Worm (Caenorhabditis elegans): ENCODE results near the gene frpr-4.

frpr-4 gene

ce11 chrII:5231111-5231510 is 24.2 kb downstream of the frpr-4 start, which contains the start of gene EGAP2.1:
Gene EGAP2.1, plus strand, starts transcription at chrII:5231411.
- TF ChIP-seq snpc-4 (tag; optimal IDR thresholded peaks at IDR 0.05) (no peak), zip-8 (tag; optimal IDR thresholded peaks at IDR 0.05) (no peak), elt-3 (tag; optimal IDR thresholded peaks at IDR 0.05) (no peak), sem-2 (GFP tag; optimal IDR thresholded peaks at IDR 0.05) (no peak), M03D4.4 (tag; optimal IDR thresholded peaks at IDR 0.05) (peak; percentile 30)

ce11 chrII:5229596-5229995 is 25.7 kb downstream of the frpr-4 start, which contains the start of gene EGAP2.2:
Gene EGAP2.2, plus strand, starts transcription at chrII:5229896.
- TF ChIP-seq ceh-39 (tag; optimal IDR thresholded peaks at IDR 0.05) (no peak), ces-1 (GFP tag; optimal IDR thresholded peaks at IDR 0.05) (no peak), mls-2 (tag; optimal IDR thresholded peaks at IDR 0.05) (no peak)

ce11 chrII:5228662-5229061 is 26.7 kb downstream of the frpr-4 start:
- no peak for TF ChIP-seq elt-3 (tag; optimal IDR thresholded peaks at IDR 0.05)
- TF ChIP-seq cnd-1 (tag; optimal IDR thresholded peaks at IDR 0.05): peak; percentile 12
- TF ChIP-seq mls-2 (tag; optimal IDR thresholded peaks at IDR 0.05): peak; percentile 42
- peak; percentile 68 for TF ChIP-seq unc-62 (GFP tag; optimal IDR thresholded peaks at IDR 0.05)
- no peak for TF ChIP-seq unc-120 (tag; optimal IDR thresholded peaks at IDR 0.05; ENCODE audit: poor library complexity, severe bottlenecking)
- no peak for TF ChIP-seq flh-1 (GFP tag; optimal IDR thresholded peaks at IDR 0.05)
- peak; percentile 17 for TF ChIP-seq ces-1 (GFP tag; optimal IDR thresholded peaks at IDR 0.05)
- TF ChIP-seq M03D4.4 (tag; optimal IDR thresholded peaks at IDR 0.05): no peak
- peak; percentile 40 for TF ChIP-seq ham-2 (GFP tag; optimal IDR thresholded peaks at IDR 0.05)

- no peak for TF ChIP-seq nhr-2 (tag; optimal IDR thresholded peaks at IDR 0.05)
- TF ChIP-seq mls-2 (tag; optimal IDR thresholded peaks at IDR 0.05): peak; percentile 37
- TF ChIP-seq lin-13 (tag; optimal IDR thresholded peaks at IDR 0.05): no peak
- peak; percentile 54 for TF ChIP-seq ceh-39 (tag; optimal IDR thresholded peaks at IDR 0.05)
- TF ChIP-seq unc-120 (tag; optimal IDR thresholded peaks at IDR 0.05; ENCODE audit: poor library complexity, severe bottlenecking): peak; percentile 33
- peak; percentile 47 for TF ChIP-seq sptf-1 (tag; optimal IDR thresholded peaks at IDR 0.05)
- no peak for TF ChIP-seq lin-32 (GFP tag; optimal IDR thresholded peaks at IDR 0.05)
- TF ChIP-seq blmp-1 (tag; optimal IDR thresholded peaks at IDR 0.05): no peak
- peak; percentile 89 for TF ChIP-seq ces-1 (GFP tag; optimal IDR thresholded peaks at IDR 0.05)
- peak; percentile 52 for TF ChIP-seq pha-4 (tag; optimal IDR thresholded peaks at IDR 0.05)
- peak; percentile 37 for TF ChIP-seq unc-62 (GFP tag; optimal IDR thresholded peaks at IDR 0.05)
- TF ChIP-seq hlh-1 (tag; optimal IDR thresholded peaks at IDR 0.05): peak; percentile 26
These were observed 27.6 kb downstream of the frpr-4 start for ce11 chrII:5227768-5228167.

- TF ChIP-seq blmp-1 (tag; optimal IDR thresholded peaks at IDR 0.05) (no peak), unc-120 (tag; optimal IDR thresholded peaks at IDR 0.05; ENCODE audit: poor library complexity, severe bottlenecking) (no peak), pha-4 (tag; optimal IDR thresholded peaks at IDR 0.05) (no peak), ceh-39 (tag; optimal IDR thresholded peaks at IDR 0.05) (no peak), nhr-12 (tag; optimal IDR thresholded peaks at IDR 0.05) (no peak), tbx-8 (GFP tag; optimal IDR thresholded peaks at IDR 0.05) (no peak), lsy-2 (tag; optimal IDR thresholded peaks at IDR 0.05) (no peak), sem-2 (GFP tag; optimal IDR thresholded peaks at IDR 0.05) (no peak), flh-1 (GFP tag; optimal IDR thresholded peaks at IDR 0.05) (no peak), bed-3 (GFP tag; optimal IDR thresholded peaks at IDR 0.05) (no peak), cnd-1 (tag; optimal IDR thresholded peaks at IDR 0.05) (peak; percentile 75), nhr-28 (tag; optimal IDR thresholded peaks at IDR 0.05) (no peak), ces-1 (GFP tag; optimal IDR thresholded peaks at IDR 0.05) (peak; percentile 34), ztf-11 (tag; optimal IDR thresholded peaks at IDR 0.05) (no peak), unc-62 (GFP tag; optimal IDR thresholded peaks at IDR 0.05) (peak; percentile 35), snpc-4 (tag; optimal IDR thresholded peaks at IDR 0.05) (no peak), elt-3 (tag; optimal IDR thresholded peaks at IDR 0.05) (no peak), ceh-43 (GFP tag; optimal IDR thresholded peaks at IDR 0.05) (no peak), lin-13 (tag; optimal IDR thresholded peaks at IDR 0.05) (no peak), mep-1 (tag; optimal IDR thresholded peaks at IDR 0.05) (peak; percentile 31), hlh-1 (tag; optimal IDR thresholded peaks at IDR 0.05) (peak; percentile 59), M03D4.4 (tag; optimal IDR thresholded peaks at IDR 0.05) (peak; percentile 23), lin-32 (GFP tag; optimal IDR thresholded peaks at IDR 0.05) (peak; percentile 11), ham-2 (GFP tag; optimal IDR thresholded peaks at IDR 0.05) (peak; percentile 25), mls-2 (tag; optimal IDR thresholded peaks at IDR 0.05) (peak; percentile 43), sptf-1 (tag; optimal IDR thresholded peaks at IDR 0.05) (peak; percentile 47), nhr-237 (tag; optimal IDR thresholded peaks at IDR 0.05) (no peak), nhr-2 (tag; optimal IDR thresholded peaks at IDR 0.05) (no peak)
These were observed 29.0 kb downstream of the frpr-4 start for ce11 chrII:5226309-5226708.

Measured in whole organism, mixed stage, embryonic.